Worm (Caenorhabditis elegans) whole organism, young adult: ENCODE measurements around the gene mpz-1.
A peak's percentile ranks its signal among the peaks of the same experiment; 100 is the strongest.

ENCODE experiments used
- C06A6.2 ChIP-seq: fragments of 200-800 bp; sonication (Bioruptor generic); conservative IDR thresholded peaks from 2 replicates; pipeline ENCODE4 v1.3.6; 2022; ENCODE audit warnings: missing genetic modification characterization, missing compliant biosample characterization
- F23B12.7 ChIP-seq: sonication (generic microtip); optimal IDR thresholded peaks from 2 replicates; lab custom pipeline; 2017; ENCODE audit warnings: missing genetic modification characterization, mild to moderate bottlenecking, missing compliant biosample characterization, antibody characterized with exemption, moderate library complexity; ENCODE audit not compliant: insufficient read depth
- F37B4.10 ChIP-seq: fragments of 200-800 bp; sonication (Bioruptor generic); IDR thresholded peaks from 2 replicates; pipeline ENCODE4 v1.3.6; 2022; ENCODE audit warnings: missing genetic modification characterization, missing compliant biosample characterization
- F55B11.4 ChIP-seq: sonication (generic microtip); optimal IDR thresholded peaks from 2 replicates; lab custom pipeline; 2016; ENCODE audit warnings: missing compliant biosample characterization, missing genetic modification characterization, borderline replicate concordance; ENCODE audit not compliant: insufficient read depth
- F57A8.1 ChIP-seq: fragments of 200-800 bp; sonication (Bioruptor generic); optimal IDR thresholded peaks from 2 replicates; lab custom pipeline; 2018; ENCODE audit warnings: mild to moderate bottlenecking, missing genetic modification characterization, moderate library complexity, missing compliant biosample characterization
- F57C9.4 ChIP-seq: sonication (generic microtip); optimal IDR thresholded peaks from 2 replicates; lab custom pipeline; 2017; ENCODE audit warnings: mild to moderate bottlenecking, missing genetic modification characterization, missing compliant biosample characterization
- K12H6.12 ChIP-seq: fragments of 200-800 bp; sonication (Bioruptor generic); optimal IDR thresholded peaks from 2 replicates; lab custom pipeline; 2018; ENCODE audit warnings: mild to moderate bottlenecking, missing genetic modification characterization, missing compliant biosample characterization
- Y67H2A.10 ChIP-seq: fragments of 200-800 bp; sonication (Bioruptor generic); conservative IDR thresholded peaks from 2 replicates; pipeline ENCODE4 v1.3.6; 2022; ENCODE audit warnings: missing genetic modification reagents, missing genetic modification characterization, missing compliant biosample characterization
- ama-1 ChIP-seq, 3 experiments: fragments of 150-350 bp in 1 of 3; sonication (generic microtip) in 2 of 3; optimal IDR thresholded peaks; 2 replicates each; lab custom pipeline; 2014 to 2018; ENCODE audit warnings: missing biosample characterization in 2 of 3, missing genetic modification characterization in 2 of 3, missing genetic modification reagents in 2 of 3
- athp-1 ChIP-seq: sonication (generic microtip); optimal IDR thresholded peaks from 2 replicates; lab custom pipeline; 2017; ENCODE audit warnings: mild to moderate bottlenecking, missing genetic modification characterization, missing compliant biosample characterization
- attf-3 ChIP-seq: fragments of 200-800 bp; sonication (Bioruptor generic); conservative IDR thresholded peaks from 2 replicates; pipeline ENCODE4 v1.3.6; 2022; ENCODE audit warnings: missing genetic modification reagents, missing genetic modification characterization, missing compliant biosample characterization
- attf-5 ChIP-seq: fragments of 200-800 bp; sonication (Bioruptor generic); optimal IDR thresholded peaks from 2 replicates; lab custom pipeline; 2018; ENCODE audit warnings: mild to moderate bottlenecking, missing genetic modification characterization, missing compliant biosample characterization
- bed-1 ChIP-seq: fragments of 200-800 bp; sonication (Bioruptor generic); IDR thresholded peaks from 2 replicates; pipeline ENCODE4 v1.3.6; 2022; ENCODE audit warnings: missing genetic modification reagents, missing genetic modification characterization, missing compliant biosample characterization
- bed-2 ChIP-seq: fragments of 200-800 bp; sonication (Bioruptor generic); IDR thresholded peaks from 2 replicates; pipeline ENCODE4 v1.3.6; 2022; ENCODE audit warnings: missing genetic modification reagents, missing genetic modification characterization, missing compliant biosample characterization
- ccch-3 ChIP-seq: fragments of 200-800 bp; sonication (Bioruptor generic); optimal IDR thresholded peaks from 2 replicates; lab custom pipeline; 2018; ENCODE audit warnings: mild to moderate bottlenecking, missing genetic modification characterization, missing compliant biosample characterization
- ceh-58 ChIP-seq: fragments of 200-800 bp; sonication (Bioruptor generic); IDR thresholded peaks from 2 replicates; pipeline ENCODE4 v1.3.6; 2022; ENCODE audit warnings: missing genetic modification characterization, missing compliant biosample characterization
- ceh-79 ChIP-seq: sonication (generic microtip); optimal IDR thresholded peaks from 2 replicates; lab custom pipeline; 2017; ENCODE audit warnings: mild to moderate bottlenecking, missing genetic modification characterization, missing compliant biosample characterization
- ceh-91 ChIP-seq: fragments of 200-800 bp; sonication (Bioruptor generic); IDR thresholded peaks from 2 replicates; pipeline ENCODE4 v1.3.6; 2022; ENCODE audit warnings: missing genetic modification reagents, missing genetic modification characterization, missing compliant biosample characterization
- die-1 ChIP-seq: sonication (generic microtip); optimal IDR thresholded peaks from 2 replicates; lab custom pipeline; 2016; ENCODE audit warnings: missing genotype, mild to moderate bottlenecking, missing genetic modification characterization, missing compliant biosample characterization
- fkh-3 ChIP-seq: sonication (generic microtip); optimal IDR thresholded peaks from 2 replicates; lab custom pipeline; 2016; ENCODE audit warnings: mild to moderate bottlenecking, missing genetic modification characterization, missing compliant biosample characterization
- hlh-12 ChIP-seq: sonication (generic microtip); optimal IDR thresholded peaks from 2 replicates; lab custom pipeline; 2016; ENCODE audit warnings: missing genetic modification characterization, missing compliant biosample characterization
- hmg-1.2 ChIP-seq: fragments of 200-800 bp; sonication (Bioruptor generic); IDR thresholded peaks from 2 replicates; pipeline ENCODE4 v1.3.6; 2022; ENCODE audit warnings: missing genetic modification reagents, missing genetic modification characterization, missing compliant biosample characterization
- hrde-1 ChIP-seq: sonication (generic microtip); optimal IDR thresholded peaks from 2 replicates; lab custom pipeline; 2016; ENCODE audit warnings: missing genetic modification characterization, mild to moderate bottlenecking, missing compliant biosample characterization, moderate library complexity, missing genotype, missing genetic modification reagents, borderline replicate concordance
- let-607 ChIP-seq, 2 experiments: fragments of 200-800 bp in 1 of 2; sonication (Bioruptor generic) in 1 of 2; sonication (generic microtip) in 1 of 2; optimal IDR thresholded peaks; 2 replicates each; lab custom pipeline; 2016 to 2018; ENCODE audit warnings: mild to moderate bottlenecking in 2 of 2, missing compliant biosample characterization in 2 of 2, missing genetic modification characterization in 2 of 2, moderate library complexity in 2 of 2, missing genotype in 1 of 2
- lin-35 ChIP-seq, 3 experiments: fragments of 150-350 bp in 2 of 3; sonication (generic microtip) in 1 of 3; optimal IDR thresholded peaks; 2 replicates each; lab custom pipeline; 2014 to 2018; ENCODE audit warnings: missing biosample characterization in 3 of 3, missing genetic modification characterization in 3 of 3, missing genetic modification reagents in 3 of 3
- lin-54 ChIP-seq: fragments of 200-800 bp; sonication (Bioruptor generic); optimal IDR thresholded peaks from 2 replicates; lab custom pipeline; 2018; ENCODE audit warnings: mild to moderate bottlenecking, missing genetic modification characterization, missing compliant biosample characterization
- lsl-1 ChIP-seq: fragments of 200-800 bp; sonication (Bioruptor generic); optimal IDR thresholded peaks from 2 replicates; lab custom pipeline; 2018; ENCODE audit warnings: mild to moderate bottlenecking, missing genetic modification characterization, moderate library complexity, missing compliant biosample characterization
- madf-8 ChIP-seq: fragments of 200-800 bp; sonication (Bioruptor generic); conservative IDR thresholded peaks from 2 replicates; pipeline ENCODE4 v1.3.6; 2022; ENCODE audit warnings: missing genetic modification reagents, missing genetic modification characterization, missing compliant biosample characterization
- mel-28 ChIP-seq: sonication (generic microtip); optimal IDR thresholded peaks from 2 replicates; lab custom pipeline; 2016; ENCODE audit warnings: borderline replicate concordance, mild to moderate bottlenecking, missing genetic modification characterization, missing compliant biosample characterization
- mxl-1 ChIP-seq: sonication (generic microtip); optimal IDR thresholded peaks from 2 replicates; lab custom pipeline; 2016; ENCODE audit warnings: missing genetic modification characterization, missing compliant biosample characterization
- nhr-179 ChIP-seq: sonication (generic microtip); optimal IDR thresholded peaks from 2 replicates; lab custom pipeline; 2016; ENCODE audit warnings: mild to moderate bottlenecking, missing genetic modification characterization, missing compliant biosample characterization
- nhr-27 ChIP-seq: fragments of 200-800 bp; sonication (Bioruptor generic); optimal IDR thresholded peaks from 2 replicates; lab custom pipeline; 2018; ENCODE audit warnings: mild to moderate bottlenecking, missing genetic modification characterization, moderate library complexity, missing compliant biosample characterization
- nhr-90 ChIP-seq: sonication (generic microtip); optimal IDR thresholded peaks from 2 replicates; lab custom pipeline; 2016; ENCODE audit warnings: missing genotype, mild to moderate bottlenecking, missing genetic modification characterization, missing compliant biosample characterization
- pbrm-1 ChIP-seq: fragments of 200-800 bp; sonication (Bioruptor generic); IDR thresholded peaks from 2 replicates; pipeline ENCODE4 v1.3.6; 2022; ENCODE audit warnings: missing genetic modification reagents, missing genetic modification characterization, missing compliant biosample characterization
- rcor-1 ChIP-seq: fragments of 200-800 bp; sonication (Bioruptor generic); IDR thresholded peaks from 2 replicates; pipeline ENCODE4 v1.3.6; 2022; ENCODE audit warnings: missing genetic modification reagents, missing genetic modification characterization, missing compliant biosample characterization
- rpc-1 ChIP-seq, 2 experiments: fragments of 150-350 bp in 1 of 2; sonication (generic microtip) in 1 of 2; optimal IDR thresholded peaks; 2 replicates each; lab custom pipeline; 2014 to 2018; ENCODE audit warnings: missing biosample characterization in 1 of 2, missing genetic modification characterization in 1 of 2, missing genetic modification reagents in 1 of 2, missing genotype in 1 of 2
- sdz-38 ChIP-seq: sonication (generic microtip); optimal IDR thresholded peaks from 2 replicates; lab custom pipeline; 2016; ENCODE audit warnings: missing genotype, missing genetic modification characterization, missing compliant biosample characterization
- snpc-1.1 ChIP-seq: sonication (generic microtip); optimal IDR thresholded peaks from 2 replicates; lab custom pipeline; 2017; ENCODE audit warnings: missing genetic modification characterization, mild to moderate bottlenecking, missing compliant biosample characterization, antibody characterized with exemption, moderate library complexity, missing genotype, missing genetic modification reagents; ENCODE audit not compliant: insufficient read depth
- snpc-1.3 ChIP-seq: sonication (generic microtip); optimal IDR thresholded peaks from 2 replicates; lab custom pipeline; 2017; ENCODE audit warnings: missing genetic modification characterization, mild to moderate bottlenecking, missing compliant biosample characterization, antibody characterized with exemption, moderate library complexity, missing genotype, missing genetic modification reagents; ENCODE audit not compliant: insufficient read depth
- snpc-3.4 ChIP-seq: sonication (generic microtip); optimal IDR thresholded peaks from 2 replicates; lab custom pipeline; 2017; ENCODE audit warnings: missing genetic modification characterization, mild to moderate bottlenecking, missing compliant biosample characterization, antibody characterized with exemption, moderate library complexity, missing genotype, missing genetic modification reagents
- snpc-4 ChIP-seq, 5 experiments: fragments of 150-350 bp in 1 of 5; sonication (generic microtip) in 4 of 5; optimal IDR thresholded peaks; 2 replicates each; lab custom pipeline; 2014 to 2018; ENCODE audit warnings: missing genetic modification characterization in 5 of 5, missing biosample characterization in 3 of 5, antibody characterized with exemption in 2 of 5, mild to moderate bottlenecking in 2 of 5, missing compliant biosample characterization in 2 of 5, missing genotype in 2 of 5, moderate library complexity in 2 of 5, missing genetic modification reagents in 1 of 5
- xnd-1 ChIP-seq: sonication (generic microtip); optimal IDR thresholded peaks from 2 replicates; lab custom pipeline; 2016; ENCODE audit warnings: missing genotype, missing genetic modification reagents, missing genetic modification characterization, missing compliant biosample characterization
- ztf-18 ChIP-seq: sonication (generic microtip); optimal IDR thresholded peaks from 2 replicates; lab custom pipeline; 2016; ENCODE audit warnings: missing genotype, mild to moderate bottlenecking, missing genetic modification characterization, missing compliant biosample characterization
- ztf-6 ChIP-seq: fragments of 200-800 bp; sonication (Bioruptor generic); IDR thresholded peaks from 2 replicates; pipeline ENCODE4 v1.3.6; 2022; ENCODE audit warnings: missing genetic modification reagents, missing genetic modification characterization, missing compliant biosample characterization

Gene mpz-1

DNA sequence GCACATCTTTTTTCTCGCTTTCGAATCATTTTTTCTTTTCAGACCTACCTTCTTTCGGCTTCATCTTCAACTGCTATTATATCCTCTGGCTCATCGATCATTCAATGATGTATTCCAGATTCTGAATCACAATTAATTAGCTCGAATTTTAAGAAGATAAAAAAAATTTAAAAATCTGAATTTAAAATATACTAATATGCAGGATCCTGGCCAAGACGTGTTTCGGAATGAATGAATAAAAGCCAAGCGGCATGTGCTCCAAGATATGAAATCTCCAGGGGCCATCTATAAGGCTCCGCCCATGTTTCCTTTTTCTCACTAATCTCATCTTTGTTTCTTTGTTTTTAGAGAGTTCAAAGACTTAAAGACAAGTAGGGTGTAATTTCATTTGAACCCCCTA lies at the start of gene mpz-1:
TSS of gene mpz-1 (minus strand) at position 101 of the 400 bp plus-strand sequence.
- peak; percentile 51 for TF ChIP-seq hrde-1 (tag; lab: Kevin White, UChicago)
- TF ChIP-seq ceh-58 (GFP tag; lab: Robert Waterston, UW), result no peak
- TF ChIP-seq xnd-1 (tag; lab: Kevin White, UChicago), result peak; percentile 9

DNA sequence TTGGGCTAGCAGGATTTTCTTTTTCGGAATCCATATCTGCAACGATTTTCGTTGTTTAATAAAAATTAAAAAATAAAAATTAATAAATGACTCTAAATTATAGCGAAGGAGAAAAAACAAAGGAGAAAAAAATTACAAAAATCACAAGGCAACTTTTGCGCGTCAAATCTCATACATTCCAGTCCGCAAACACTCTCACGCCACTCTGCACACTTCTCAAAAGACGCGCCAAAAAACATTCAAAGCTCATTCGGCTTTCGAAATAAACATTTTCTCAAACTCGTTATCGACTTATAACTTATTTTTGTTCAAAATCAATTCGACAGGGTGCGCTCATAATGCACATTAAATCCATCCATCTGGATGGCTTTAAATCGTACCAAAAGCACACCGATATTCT lies 46.1 kb upstream of the mpz-1 start, which contains the start of the genes R06F6.12 and mix-1:
TSS of gene R06F6.12 (minus strand) at position 36 of the 400 bp plus-strand sequence.
TSS of gene mix-1 (plus strand) at position 201 of the 400 bp plus-strand sequence.
- TF ChIP-seq hlh-12 (tag; lab: Kevin White, UChicago) (no peak), F57A8.1 (no peak), lsl-1 (GFP tag; lab: Kevin White, UChicago) (peak; percentile 62), bed-1 (GFP tag; lab: Robert Waterston, UW) (no peak), C06A6.2 (no peak), F57C9.4 (tag; lab: Kevin White, UChicago) (no peak), lin-54 (GFP tag; lab: Kevin White, UChicago) (peak; percentile 66), F23B12.7 (tag; lab: Kevin White, UChicago) (peak; percentile 8), snpc-3.4 (tag; lab: Kevin White, UChicago) (peak; percentile 62), ceh-58 (GFP tag; lab: Robert Waterston, UW) (no peak), F55B11.4 (tag; lab: Kevin White, UChicago) (no peak), mel-28 (tag; lab: Kevin White, UChicago) (no peak), fkh-3 (tag; lab: Kevin White, UChicago) (no peak), pbrm-1 (0 out of 2 replicates have a peak, but pooled peaks have one; percentile 44), bed-2 (GFP tag; lab: Robert Waterston, UW) (no peak), sdz-38 (no peak), ztf-6 (no peak), ceh-91 (0 out of 2 replicates have a peak, but pooled peaks have one; percentile 9), ztf-18 (tag; lab: Kevin White, UChicago) (no peak), hmg-1.2 (no peak), ama-1 (optimal IDR thresholded peaks at IDR 0.05; lab: Kevin White, UChicago) (no peak), ama-1 (GFP tag; optimal IDR thresholded peaks at IDR 0.05; lab: Kevin White, UChicago) (no peak), mxl-1 (tag; lab: Kevin White, UChicago) (no peak), athp-1 (no peak), madf-8 (GFP tag; lab: Robert Waterston, UW) (peak; percentile 46), snpc-4 (GFP tag; optimal IDR thresholded peaks at IDR 0.05; lab: Kevin White, UChicago) (no peak), snpc-4 (tag; optimal IDR thresholded peaks at IDR 0.05; lab: Kevin White, UChicago) (peak in 3 of 4 experiments; percentile 3 to 22 (median 16)), nhr-27 (no peak), lin-35 (GFP tag; optimal IDR thresholded peaks at IDR 0.05; lab: Kevin White, UChicago) (peak in 1 of 3 experiments; percentile 81), ccch-3 (GFP tag; lab: Kevin White, UChicago) (no peak), F37B4.10 (GFP tag; lab: Robert Waterston, UW) (no peak), snpc-1.3 (tag; lab: Kevin White, UChicago) (peak; percentile 10), ceh-79 (tag; lab: Kevin White, UChicago) (no peak), Y67H2A.10 (GFP tag; lab: Robert Waterston, UW) (no peak), K12H6.12 (no peak), nhr-90 (tag; lab: Kevin White, UChicago) (no peak), let-607 (tag; optimal IDR thresholded peaks at IDR 0.05; lab: Kevin White, UChicago) (no peak), snpc-1.1 (tag; lab: Kevin White, UChicago) (no peak), rpc-1 (optimal IDR thresholded peaks at IDR 0.05; lab: Kevin White, UChicago) (no peak), rpc-1 (tag; optimal IDR thresholded peaks at IDR 0.05; lab: Kevin White, UChicago) (no peak), attf-5 (GFP tag; lab: Kevin White, UChicago) (peak; percentile 58), die-1 (no peak), attf-3 (GFP tag; lab: Robert Waterston, UW) (peak; percentile 33; the same call in 1 of the 2 replicates), rcor-1 (GFP tag; lab: Robert Waterston, UW) (no peak), nhr-179 (tag; lab: Kevin White, UChicago) (no peak)
